Fruit fly (Drosophila melanogaster) Kc167 (cell line): ENCODE measurements around the gene CG31174.

ENCODE experiments used
- Myc ChIP-seq: fragments of >200 bp; optimal IDR thresholded peaks from 2 replicates; lab custom pipeline; 2017; ENCODE audit warnings: missing external identifiers
- Sin3A ChIP-seq: fragments of >200 bp; optimal IDR thresholded peaks from 2 replicates; lab custom pipeline; 2018; ENCODE audit warnings: missing external identifiers
- h ChIP-seq: fragments of >200 bp; optimal IDR thresholded peaks from 3 replicates; lab custom pipeline; 2018; ENCODE audit warnings: missing external identifiers
- insv ChIP-seq: fragments of >200 bp; optimal IDR thresholded peaks from 3 replicates; lab custom pipeline; 2018; ENCODE audit warnings: missing external identifiers
- psq ChIP-seq: fragments of >200 bp; optimal IDR thresholded peaks from 2 replicates; lab custom pipeline; 2017; ENCODE audit warnings: missing external identifiers
- ttk ChIP-seq: sonication (Bioruptor generic); optimal IDR thresholded peaks from 2 replicates; lab custom pipeline; 2017; ENCODE audit warnings: missing external identifiers

- no peak for TF ChIP-seq insv (lab: Kevin White, UChicago)
- TF ChIP-seq ttk: no peak
- TF ChIP-seq psq: no peak
- TF ChIP-seq Sin3A (lab: Kevin White, UChicago): no peak
- no peak for TF ChIP-seq h (lab: Kevin White, UChicago)
- no peak for TF ChIP-seq Myc (lab: Kevin White, UChicago)
Measured at dm6 chr3R:21886861-21887587, 17.7 kb upstream of the CG31174 start, which contains the start of the genes CG6678 and dnd.
